Worm (Caenorhabditis elegans) whole organism, L1 larva: ENCODE data around the gene C06E2.9.

ENCODE experiments used
- C04F5.9 ChIP-seq: sonication (generic microtip); optimal IDR thresholded peaks from 2 replicates; lab custom pipeline; 2016; ENCODE audit warnings: missing genetic modification characterization, missing compliant biosample characterization
- C34B4.2 ChIP-seq: sonication (generic microtip); optimal IDR thresholded peaks from 2 replicates; lab custom pipeline; 2017; ENCODE audit warnings: mild to moderate bottlenecking, missing genetic modification characterization, missing compliant biosample characterization
- Y116A8C.19 ChIP-seq: sonication (generic microtip); optimal IDR thresholded peaks from 2 replicates; lab custom pipeline; 2016; ENCODE audit warnings: missing compliant biosample characterization, missing genetic modification characterization, borderline replicate concordance
- alr-1 ChIP-seq: fragments of 200-800 bp; sonication (Bioruptor generic); optimal IDR thresholded peaks from 2 replicates; lab custom pipeline; 2018; ENCODE audit warnings: borderline replicate concordance, mild to moderate bottlenecking, missing genetic modification characterization, missing compliant biosample characterization
- blmp-1 ChIP-seq: fragments of 150-350 bp; optimal IDR thresholded peaks from 2 replicates; lab custom pipeline; 2014; ENCODE audit warnings: missing biosample characterization, missing genetic modification characterization
- ceh-88 ChIP-seq: fragments of 200-800 bp; sonication (Bioruptor generic); IDR thresholded peaks from 2 replicates; pipeline ENCODE4 v1.3.6; 2022; ENCODE audit warnings: missing genetic modification characterization, missing compliant biosample characterization
- ceh-90 ChIP-seq: sonication (generic microtip); optimal IDR thresholded peaks from 2 replicates; lab custom pipeline; 2016; ENCODE audit warnings: missing genetic modification characterization, missing compliant biosample characterization
- dsc-1 ChIP-seq: sonication (generic microtip); optimal IDR thresholded peaks from 2 replicates; lab custom pipeline; 2016; ENCODE audit warnings: mild to moderate bottlenecking, missing genetic modification characterization, missing compliant biosample characterization
- efl-1 ChIP-seq, 4 experiments: fragments of 150-350 bp; optimal IDR thresholded peaks in 3 of 4; peaks in 1 of 4; 1 replicate in 1 of 4; 2 replicates in 3 of 4; lab custom pipeline; 2014; ENCODE audit warnings: missing biosample characterization in 2 of 4, missing genetic modification characterization in 2 of 4, missing genetic modification reagents in 2 of 4
- efl-3 ChIP-seq: fragments of 200-800 bp; sonication (Bioruptor generic); optimal IDR thresholded peaks from 2 replicates; lab custom pipeline; 2018; ENCODE audit warnings: mild to moderate bottlenecking, missing genetic modification characterization, missing compliant biosample characterization
- egl-13 ChIP-seq: sonication (generic microtip); optimal IDR thresholded peaks from 2 replicates; lab custom pipeline; 2016; ENCODE audit warnings: missing genotype, missing genetic modification reagents, missing genetic modification characterization, missing compliant biosample characterization
- ets-5 ChIP-seq: fragments of 200-800 bp; sonication (Bioruptor generic); IDR thresholded peaks from 2 replicates; pipeline ENCODE4 v1.3.6; 2022; ENCODE audit warnings: missing genetic modification characterization, missing compliant biosample characterization
- fkh-8 ChIP-seq: sonication (generic microtip); optimal IDR thresholded peaks from 2 replicates; lab custom pipeline; 2016; ENCODE audit warnings: mild to moderate bottlenecking, missing genetic modification characterization, missing compliant biosample characterization
- grh-1 ChIP-seq: fragments of 200-800 bp; sonication (Bioruptor generic); IDR thresholded peaks from 2 replicates; pipeline ENCODE4 v1.3.6; 2022; ENCODE audit warnings: missing genetic modification reagents, missing genetic modification characterization, missing compliant biosample characterization
- hlh-4 ChIP-seq: sonication (generic microtip); optimal IDR thresholded peaks from 2 replicates; lab custom pipeline; 2016; ENCODE audit warnings: mild to moderate bottlenecking, missing genetic modification characterization, missing compliant biosample characterization
- lin-13 ChIP-seq: fragments of 150-350 bp; optimal IDR thresholded peaks from 2 replicates; lab custom pipeline; 2014; ENCODE audit warnings: missing biosample characterization, missing genetic modification reagents, missing genetic modification characterization
- lin-14 ChIP-seq: fragments of 200-800 bp; sonication (Bioruptor generic); optimal IDR thresholded peaks from 2 replicates; lab custom pipeline; 2018; ENCODE audit warnings: mild to moderate bottlenecking, missing genetic modification characterization, moderate library complexity, missing compliant biosample characterization
- lin-35 ChIP-seq, 2 experiments: fragments of 150-350 bp; optimal IDR thresholded peaks; 2 replicates each; lab custom pipeline; 2014; ENCODE audit warnings: missing biosample characterization in 2 of 2, missing genetic modification characterization in 2 of 2, missing genetic modification reagents in 2 of 2
- lir-3 ChIP-seq: sonication (generic microtip); optimal IDR thresholded peaks from 2 replicates; lab custom pipeline; 2016; ENCODE audit warnings: mild to moderate bottlenecking, missing genetic modification characterization, moderate library complexity, missing compliant biosample characterization; ENCODE audit not compliant: poor library complexity
- lsy-2 ChIP-seq, 2 experiments: fragments of 150-350 bp; optimal IDR thresholded peaks; 2 replicates each; lab custom pipeline; 2014; ENCODE audit warnings: missing biosample characterization in 2 of 2, missing genetic modification characterization in 2 of 2
- mab-9 ChIP-seq: fragments of 200-800 bp; sonication (Bioruptor generic); IDR thresholded peaks from 2 replicates; pipeline ENCODE4 v1.3.6; 2022; ENCODE audit warnings: missing genetic modification reagents, missing genetic modification characterization, missing compliant biosample characterization
- mep-1 ChIP-seq: fragments of 150-350 bp; optimal IDR thresholded peaks from 2 replicates; lab custom pipeline; 2014; ENCODE audit warnings: missing biosample characterization, missing genetic modification characterization
- nhr-11 ChIP-seq: fragments of 150-350 bp; optimal IDR thresholded peaks from 2 replicates; lab custom pipeline; 2014; ENCODE audit warnings: missing biosample characterization, missing genetic modification characterization
- nhr-20 ChIP-seq: sonication (generic microtip); optimal IDR thresholded peaks from 2 replicates; lab custom pipeline; 2016; ENCODE audit warnings: mild to moderate bottlenecking, missing genetic modification characterization, missing compliant biosample characterization
- nhr-237 ChIP-seq: fragments of 150-350 bp; optimal IDR thresholded peaks from 2 replicates; lab custom pipeline; 2014; ENCODE audit warnings: missing biosample characterization, missing genetic modification characterization
- nhr-76 ChIP-seq: sonication (generic microtip); optimal IDR thresholded peaks from 2 replicates; lab custom pipeline; 2017; ENCODE audit warnings: missing biosample characterization, missing genetic modification characterization
- nhr-77 ChIP-seq: fragments of 150-350 bp; optimal IDR thresholded peaks from 2 replicates; lab custom pipeline; 2014; ENCODE audit warnings: missing biosample characterization, missing genetic modification characterization
- nhr-84 ChIP-seq: sonication (generic microtip); optimal IDR thresholded peaks from 2 replicates; lab custom pipeline; 2017; ENCODE audit warnings: missing biosample characterization, missing genetic modification characterization
- nhr-85 ChIP-seq: sonication (generic microtip); peaks from one replicate; lab custom pipeline; 2016; ENCODE audit warnings: missing genetic modification characterization, inconsistent platforms, missing compliant biosample characterization
- rnt-1 ChIP-seq: sonication (generic microtip); optimal IDR thresholded peaks from 2 replicates; lab custom pipeline; 2016; ENCODE audit warnings: mild to moderate bottlenecking, missing genetic modification characterization, moderate library complexity, missing compliant biosample characterization
- snpc-4 ChIP-seq: fragments of 150-350 bp; optimal IDR thresholded peaks from 2 replicates; lab custom pipeline; 2014; ENCODE audit warnings: missing biosample characterization, missing genetic modification characterization
- snu-23 ChIP-seq: sonication (generic microtip); optimal IDR thresholded peaks from 2 replicates; lab custom pipeline; 2016; ENCODE audit warnings: missing genetic modification characterization, missing compliant biosample characterization
- sox-4 ChIP-seq: sonication (generic microtip); optimal IDR thresholded peaks from 2 replicates; lab custom pipeline; 2016; ENCODE audit warnings: missing genetic modification characterization, missing compliant biosample characterization
- sptf-1 ChIP-seq: fragments of 150-350 bp; optimal IDR thresholded peaks from 2 replicates; lab custom pipeline; 2014; ENCODE audit warnings: missing biosample characterization, missing genetic modification characterization
- unc-30 ChIP-seq: sonication (generic microtip); optimal IDR thresholded peaks from 2 replicates; lab custom pipeline; 2017; ENCODE audit warnings: missing biosample characterization, missing genetic modification characterization
- unc-86 ChIP-seq: sonication (generic microtip); optimal IDR thresholded peaks from 2 replicates; lab custom pipeline; 2016; ENCODE audit warnings: missing genetic modification characterization, missing compliant biosample characterization
- unc-98 ChIP-seq: fragments of 200-800 bp; sonication (Bioruptor generic); IDR thresholded peaks from 2 replicates; pipeline ENCODE4 v1.3.6; 2022; ENCODE audit warnings: missing genetic modification characterization, missing compliant biosample characterization
- vab-15 ChIP-seq: sonication (generic microtip); optimal IDR thresholded peaks from 2 replicates; lab custom pipeline; 2017; ENCODE audit warnings: missing genotype, mild to moderate bottlenecking, missing genetic modification characterization, missing compliant biosample characterization
- ztf-11 ChIP-seq, 2 experiments: sonication (generic microtip); optimal IDR thresholded peaks; 2 replicates each; lab custom pipeline; 2016 to 2017; ENCODE audit warnings: missing genetic modification characterization in 2 of 2, missing biosample characterization in 1 of 2, missing compliant biosample characterization in 1 of 2

C06E2.9 gene

DNA sequence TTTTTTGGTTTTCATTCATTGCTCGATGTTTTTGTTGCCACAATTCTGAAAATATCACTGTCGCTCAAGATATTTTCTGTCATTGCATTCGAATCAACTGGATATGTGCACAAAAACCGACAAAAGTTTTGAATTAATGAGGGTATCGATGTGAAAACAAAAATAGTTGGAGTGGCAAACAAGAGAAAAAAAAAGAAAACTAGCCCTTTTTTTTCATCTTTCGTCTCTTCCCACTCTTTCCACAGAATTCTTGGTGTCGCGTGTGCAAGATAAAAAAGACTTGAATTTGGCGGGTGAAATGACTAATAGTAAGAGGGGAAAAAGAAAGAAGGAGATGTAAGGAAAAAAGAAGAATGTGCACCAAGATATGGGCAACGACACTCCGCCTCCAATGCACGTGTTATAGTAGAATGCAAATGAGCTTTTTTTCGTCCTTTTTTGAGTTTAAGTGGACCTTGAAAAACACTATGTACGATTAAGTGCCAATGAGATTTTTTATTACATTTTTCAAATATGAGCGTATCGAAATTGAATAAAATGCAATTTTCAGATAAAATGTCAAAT is 8.1 kb downstream of the C06E2.9 start, which contains the start of the genes ubc-22 and ubc-21 (continued):
- no peak for TF ChIP-seq egl-13 (tag; lab: Kevin White, UChicago)
- TF ChIP-seq ets-5 (GFP tag; lab: Robert Waterston, UW), result no peak
- no peak for TF ChIP-seq C04F5.9 (tag; lab: Kevin White, UChicago)
- TF ChIP-seq lir-3 (tag; lab: Kevin White, UChicago), result no peak
- no peak for TF ChIP-seq ceh-88 (GFP tag; lab: Robert Waterston, UW)
- TF ChIP-seq hlh-4 (tag; lab: Kevin White, UChicago), result no peak
- TF ChIP-seq alr-1 (tag; lab: Kevin White, UChicago), result no peak
- no peak for TF ChIP-seq ceh-90 (tag; lab: Kevin White, UChicago)
- TF ChIP-seq lin-35 (GFP tag; optimal IDR thresholded peaks at IDR 0.05; lab: Kevin White, UChicago), result peak in 1 of 2 experiments; percentile 20
- no peak for TF ChIP-seq unc-98 (GFP tag; lab: Robert Waterston, UW)
- no peak for TF ChIP-seq mab-9
- TF ChIP-seq fkh-8, result peak; percentile 67
- TF ChIP-seq unc-86, result peak; percentile 13
- TF ChIP-seq lin-14 (GFP tag; lab: Kevin White, UChicago), result peak; percentile 77
- TF ChIP-seq C34B4.2 (tag; lab: Kevin White, UChicago), result no peak
- no peak for TF ChIP-seq snpc-4 (tag; lab: Kevin White, UChicago)
- TF ChIP-seq nhr-237, result no peak
- TF ChIP-seq nhr-76, result no peak
- TF ChIP-seq Y116A8C.19, result no peak
- TF ChIP-seq lin-13, result no peak
- no peak for TF ChIP-seq dsc-1 (tag; lab: Kevin White, UChicago)
- no peak for TF ChIP-seq lsy-2 (tag; optimal IDR thresholded peaks at IDR 0.05; lab: Kevin White, UChicago)

DNA sequence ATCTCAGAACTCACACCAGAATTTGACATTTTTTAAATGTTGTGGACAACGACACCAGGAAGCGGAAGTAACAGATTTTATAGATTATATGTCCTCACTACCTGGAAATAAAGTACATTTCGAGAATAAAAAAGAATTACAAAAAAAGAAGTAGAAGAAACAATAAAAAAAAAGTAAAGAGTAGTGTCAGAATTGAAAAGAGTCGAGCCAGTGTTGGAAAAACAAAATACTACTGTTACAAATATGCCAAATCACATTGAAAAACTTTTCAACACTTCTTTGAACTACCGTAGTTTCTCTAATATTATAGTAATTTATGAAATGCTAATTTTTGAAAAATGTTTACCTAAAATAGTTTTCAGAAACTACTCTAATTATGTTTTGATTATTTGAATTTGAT is 13.7 kb downstream of the C06E2.9 start, which contains the start of gene C06E2.1:
Gene C06E2.1 (minus strand): TSS at position 101 of the 400 bp plus-strand sequence.
- TF ChIP-seq nhr-20, result no peak
- TF ChIP-seq fkh-8, result peak; percentile 71
- TF ChIP-seq efl-3, result no peak
- no peak for TF ChIP-seq nhr-85 (tag; lab: Kevin White, UChicago)

DNA sequence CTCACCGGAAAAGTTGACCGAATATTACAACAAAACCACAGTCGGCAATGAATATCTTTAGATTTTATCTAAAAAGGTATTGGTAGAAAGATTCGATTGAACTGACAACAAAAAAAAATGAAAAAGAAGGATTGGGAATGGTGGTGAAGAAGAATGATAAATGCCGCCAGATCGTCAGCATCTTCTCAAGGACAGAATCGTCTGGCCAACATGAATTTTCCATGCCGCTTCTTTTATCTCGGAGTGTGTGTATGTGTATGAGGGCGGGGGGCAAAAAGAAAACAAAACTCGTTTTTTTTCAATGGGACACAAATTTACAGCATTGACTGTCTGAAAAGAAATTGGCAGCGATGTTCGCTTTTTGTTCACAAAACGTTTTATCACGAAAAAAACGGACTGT is 14.8 kb downstream of the C06E2.9 start:
- TF ChIP-seq nhr-84 (tag; lab: Kevin White, UChicago) (no peak), C04F5.9 (tag; lab: Kevin White, UChicago) (no peak), lin-14 (GFP tag; lab: Kevin White, UChicago) (peak; percentile 48), mab-9 (no peak), unc-30 (tag; lab: Kevin White, UChicago) (no peak), sptf-1 (tag; lab: Kevin White, UChicago) (no peak), ceh-88 (GFP tag; lab: Robert Waterston, UW) (no peak), grh-1 (GFP tag; lab: Robert Waterston, UW) (0 out of 2 replicates have a peak, but pooled peaks have one; percentile 17), rnt-1 (tag; lab: Kevin White, UChicago) (no peak), sox-4 (tag; lab: Kevin White, UChicago) (no peak), vab-15 (no peak), blmp-1 (tag; lab: Kevin White, UChicago) (peak; percentile 53), ztf-11 (tag; optimal IDR thresholded peaks at IDR 0.05; lab: Kevin White, UChicago) (no peak), nhr-85 (tag; lab: Kevin White, UChicago) (peak; percentile 28), lir-3 (tag; lab: Kevin White, UChicago) (no peak), mep-1 (peak; percentile 27), nhr-77 (no peak), nhr-11 (tag; lab: Kevin White, UChicago) (no peak), snpc-4 (tag; lab: Kevin White, UChicago) (no peak)

DNA sequence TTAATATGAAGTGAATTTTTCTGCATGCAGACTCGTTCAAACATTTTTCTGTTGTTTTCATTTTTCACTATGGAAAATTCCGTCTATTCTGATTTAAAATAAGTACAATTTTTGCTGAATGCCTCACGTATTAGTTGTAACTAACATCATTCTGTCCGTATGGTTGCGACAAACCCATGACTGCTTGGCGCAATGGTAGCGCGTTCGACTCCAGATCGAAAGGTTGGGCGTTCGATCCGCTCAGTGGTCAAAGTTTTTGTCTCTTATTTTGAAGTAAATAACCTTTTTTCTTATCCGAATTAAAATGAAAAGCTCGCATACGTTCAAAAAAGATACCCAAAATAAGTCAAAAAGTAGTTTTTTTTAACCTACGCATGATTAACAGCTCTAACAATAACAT is 16.1 kb downstream of the C06E2.9 start:
- TF ChIP-seq lin-35 (GFP tag; optimal IDR thresholded peaks at IDR 0.05; lab: Kevin White, UChicago) (peak in 1 of 2 experiments; percentile 17), nhr-11 (tag; lab: Kevin White, UChicago) (no peak), snu-23 (peak; percentile 23), hlh-4 (tag; lab: Kevin White, UChicago) (no peak), efl-1 (optimal IDR thresholded peaks at IDR 0.05; lab: Kevin White, UChicago) (no peak), efl-1 (GFP tag; optimal IDR thresholded peaks at IDR 0.05 in 1 of 2; lab: Kevin White, UChicago) (peak in 1 of 2 experiments; percentile 86), nhr-20 (peak; percentile 26)
